Fruit fly (Drosophila melanogaster) whole organism, prepupa: ENCODE data around the gene CG31178.

Source experiments
- CG6276 ChIP-seq: fragments of 200-800 bp; sonication (Bioruptor generic); optimal IDR thresholded peaks from 2 replicates; lab custom pipeline; 2017; ENCODE audit warnings: missing biosample characterization, mild to moderate bottlenecking, missing genetic modification characterization
- CG6854 ChIP-seq: fragments of 200-800 bp; sonication (Bioruptor generic); optimal IDR thresholded peaks from 2 replicates; lab custom pipeline; 2017; ENCODE audit warnings: missing biosample characterization, mild to moderate bottlenecking, missing genetic modification characterization
- CG8119 ChIP-seq: fragments of 200-800 bp; sonication (Bioruptor generic); IDR thresholded peaks from 3 replicates; pipeline ENCODE4 v1.3.6; 2022; ENCODE audit warnings: missing biosample characterization, missing genetic modification characterization
- CG9139 ChIP-seq: fragments of 200-800 bp; sonication (Bioruptor generic); optimal IDR thresholded peaks from 3 replicates; lab custom pipeline; 2017; ENCODE audit warnings: missing biosample characterization, mild to moderate bottlenecking, missing genetic modification characterization
- Gug ChIP-seq: fragments of 200-800 bp; sonication (Bioruptor generic); IDR thresholded peaks from 2 replicates; pipeline ENCODE4 v1.3.6; 2022; ENCODE audit warnings: missing biosample characterization, missing genetic modification characterization
- OdsH ChIP-seq: fragments of 200-800 bp; sonication (Bioruptor generic); optimal IDR thresholded peaks from 3 replicates; lab custom pipeline; 2016; ENCODE audit warnings: missing biosample characterization, missing genetic modification characterization
- Smox ChIP-seq: fragments of 200-800 bp; sonication (Bioruptor generic); optimal IDR thresholded peaks from 3 replicates; lab custom pipeline; 2016; ENCODE audit warnings: missing biosample characterization, missing genetic modification characterization
- fd59A ChIP-seq: fragments of 200-800 bp; sonication (Bioruptor generic); optimal IDR thresholded peaks from 2 replicates; lab custom pipeline; 2017; ENCODE audit warnings: missing biosample characterization, mild to moderate bottlenecking, missing genetic modification characterization, missing genetic modification reagents
- fd85E ChIP-seq: fragments of 200-800 bp; sonication (Bioruptor generic); optimal IDR thresholded peaks from 3 replicates; lab custom pipeline; 2016; ENCODE audit warnings: missing biosample characterization, missing genetic modification characterization
- topi ChIP-seq: fragments of 200-800 bp; sonication (Bioruptor generic); optimal IDR thresholded peaks from 3 replicates; lab custom pipeline; 2016; ENCODE audit warnings: missing biosample characterization, missing genetic modification characterization

dm6 chr3R:21877636-21878035, 4.1 kb downstream of the CG31178 start, which contains the start of gene P5CDh2:
- TF ChIP-seq fd59A (no peak), OdsH (no peak), CG8119 (no peak), fd85E (GFP tag; lab: Kevin White, UChicago) (no peak), CG6854 (GFP tag; lab: Kevin White, UChicago) (no peak), topi (GFP tag; lab: Kevin White, UChicago) (no peak), Smox (GFP tag; lab: Kevin White, UChicago) (no peak), CG9139 (GFP tag; lab: Kevin White, UChicago) (no peak), CG6276 (GFP tag; lab: Kevin White, UChicago) (no peak), Gug (GFP tag; lab: Robert Waterston, UW) (no peak)
